Worm (Caenorhabditis elegans) whole organism, L2 larva: ENCODE results near the gene C06E4.1.
A peak's percentile ranks its signal among the peaks of the same experiment; 100 is the strongest.

Source experiments
- C34F6.9 ChIP-seq: fragments of 150-350 bp; optimal IDR thresholded peaks from 2 replicates; lab custom pipeline; 2014; ENCODE audit warnings: missing biosample characterization, missing genetic modification characterization
- F13H6.1 ChIP-seq: sonication (generic microtip); optimal IDR thresholded peaks from 2 replicates; lab custom pipeline; 2016; ENCODE audit warnings: missing genetic modification characterization, missing compliant biosample characterization
- R02D3.7 ChIP-seq: fragments of 150-350 bp; optimal IDR thresholded peaks from 2 replicates; lab custom pipeline; 2014; ENCODE audit warnings: missing biosample characterization, missing genetic modification characterization
- Y55F3AM.14 ChIP-seq: fragments of 200-800 bp; sonication (Bioruptor generic); optimal IDR thresholded peaks from 2 replicates; lab custom pipeline; 2018; ENCODE audit warnings: mild to moderate bottlenecking, missing genetic modification characterization, missing compliant biosample characterization
- ZK546.5 ChIP-seq: sonication (generic microtip); optimal IDR thresholded peaks from 2 replicates; lab custom pipeline; 2017; ENCODE audit warnings: missing biosample characterization, missing genetic modification characterization
- alr-1 ChIP-seq: fragments of 150-350 bp; optimal IDR thresholded peaks from 2 replicates; lab custom pipeline; 2014; ENCODE audit warnings: missing biosample characterization, missing genetic modification characterization
- aly-2 ChIP-seq: fragments of 150-350 bp; optimal IDR thresholded peaks from 2 replicates; lab custom pipeline; 2014; ENCODE audit warnings: missing biosample characterization, missing genetic modification characterization
- ama-1 ChIP-seq: fragments of 150-350 bp; optimal IDR thresholded peaks from 2 replicates; lab custom pipeline; 2018; ENCODE audit warnings: inconsistent platforms
- blmp-1 ChIP-seq: sonication (generic microtip); optimal IDR thresholded peaks from 2 replicates; lab custom pipeline; 2017; ENCODE audit warnings: missing genetic modification characterization, mild to moderate bottlenecking, missing compliant biosample characterization, antibody characterized with exemption, moderate library complexity; ENCODE audit not compliant: insufficient read depth
- ceh-16 ChIP-seq: fragments of 150-350 bp; optimal IDR thresholded peaks from 2 replicates; lab custom pipeline; 2014; ENCODE audit warnings: missing biosample characterization, missing genetic modification characterization
- ceh-82 ChIP-seq: fragments of 150-350 bp; optimal IDR thresholded peaks from 2 replicates; lab custom pipeline; 2014; ENCODE audit warnings: missing biosample characterization, missing genetic modification characterization
- crh-2 ChIP-seq: sonication (generic microtip); optimal IDR thresholded peaks from 2 replicates; lab custom pipeline; 2017; ENCODE audit warnings: missing biosample characterization, missing genetic modification characterization
- dmd-4 ChIP-seq: sonication (generic microtip); optimal IDR thresholded peaks from 2 replicates; lab custom pipeline; 2017; ENCODE audit warnings: missing biosample characterization, missing genetic modification characterization
- egl-27 ChIP-seq: sonication (generic microtip); optimal IDR thresholded peaks from 3 replicates; lab custom pipeline; 2017; ENCODE audit warnings: missing biosample characterization, missing genetic modification reagents, missing genetic modification characterization
- elt-1 ChIP-seq: fragments of 150-350 bp; optimal IDR thresholded peaks from 2 replicates; lab custom pipeline; 2014; ENCODE audit warnings: missing biosample characterization, missing genetic modification characterization
- elt-3 ChIP-seq: sonication (generic microtip); optimal IDR thresholded peaks from 2 replicates; lab custom pipeline; 2017; ENCODE audit warnings: missing biosample characterization, missing genetic modification characterization
- fos-1 ChIP-seq: fragments of 150-350 bp; optimal IDR thresholded peaks from 2 replicates; lab custom pipeline; 2014; ENCODE audit warnings: missing biosample characterization, missing genetic modification characterization
- gmeb-1 ChIP-seq: fragments of 150-350 bp; optimal IDR thresholded peaks from 2 replicates; lab custom pipeline; 2014; ENCODE audit warnings: missing biosample characterization, missing genetic modification characterization
- lin-11 ChIP-seq: fragments of 150-350 bp; sonication (generic microtip); optimal IDR thresholded peaks from 2 replicates; lab custom pipeline; 2014; ENCODE audit warnings: missing biosample characterization, missing genetic modification characterization, inconsistent platforms, mixed read lengths
- lin-13 ChIP-seq: fragments of 150-350 bp; optimal IDR thresholded peaks from 2 replicates; lab custom pipeline; 2014; ENCODE audit warnings: missing biosample characterization, missing genetic modification reagents, missing genetic modification characterization
- lin-39 ChIP-seq: fragments of 150-350 bp; optimal IDR thresholded peaks from 2 replicates; lab custom pipeline; 2014; ENCODE audit warnings: missing biosample characterization, missing genetic modification reagents, missing genetic modification characterization
- lsy-2 ChIP-seq, 2 experiments: fragments of 150-350 bp in 1 of 2; sonication (generic microtip) in 1 of 2; optimal IDR thresholded peaks; 2 replicates each; lab custom pipeline; 2014 to 2017; ENCODE audit warnings: missing biosample characterization in 2 of 2, missing genetic modification characterization in 2 of 2
- mab-5 ChIP-seq: fragments of 150-350 bp; optimal IDR thresholded peaks from 2 replicates; lab custom pipeline; 2014; ENCODE audit warnings: missing biosample characterization, missing genetic modification characterization
- mbf-1 ChIP-seq: sonication (generic microtip); optimal IDR thresholded peaks from 2 replicates; lab custom pipeline; 2017; ENCODE audit warnings: missing biosample characterization, missing genetic modification characterization
- mdl-1 ChIP-seq, 2 experiments: fragments of 150-350 bp in 1 of 2; sonication (generic microtip) in 1 of 2; optimal IDR thresholded peaks; 2 replicates each; lab custom pipeline; 2017; ENCODE audit warnings: missing biosample characterization in 2 of 2, missing genetic modification characterization in 2 of 2
- nhr-10 ChIP-seq: sonication (generic microtip); optimal IDR thresholded peaks from 2 replicates; lab custom pipeline; 2017; ENCODE audit warnings: missing biosample characterization, missing genetic modification characterization
- nhr-11 ChIP-seq: fragments of 150-350 bp; optimal IDR thresholded peaks from 2 replicates; lab custom pipeline; 2014; ENCODE audit warnings: missing biosample characterization, missing genetic modification characterization
- nhr-12 ChIP-seq: fragments of 150-350 bp; optimal IDR thresholded peaks from 2 replicates; lab custom pipeline; 2014; ENCODE audit warnings: missing biosample characterization, missing genetic modification characterization
- nhr-129 ChIP-seq: fragments of 150-350 bp; optimal IDR thresholded peaks from 2 replicates; lab custom pipeline; 2014; ENCODE audit warnings: missing biosample characterization, missing genetic modification characterization
- nhr-21 ChIP-seq: fragments of 150-350 bp; optimal IDR thresholded peaks from 2 replicates; lab custom pipeline; 2014; ENCODE audit warnings: missing biosample characterization, missing genetic modification characterization
- nhr-23 ChIP-seq: fragments of 150-350 bp; optimal IDR thresholded peaks from 2 replicates; lab custom pipeline; 2014; ENCODE audit warnings: missing biosample characterization, missing genetic modification reagents, missing genetic modification characterization
- nhr-237 ChIP-seq: fragments of 150-350 bp; optimal IDR thresholded peaks from 2 replicates; lab custom pipeline; 2014; ENCODE audit warnings: missing biosample characterization, missing genetic modification characterization
- nhr-25 ChIP-seq: fragments of 150-350 bp; sonication (generic microtip); optimal IDR thresholded peaks from 3 replicates; lab custom pipeline; 2014; ENCODE audit warnings: missing biosample characterization, missing genetic modification characterization
- nhr-6 ChIP-seq: fragments of 150-350 bp; optimal IDR thresholded peaks from 2 replicates; lab custom pipeline; 2014; ENCODE audit warnings: missing biosample characterization, missing genetic modification characterization
- nhr-77 ChIP-seq: fragments of 150-350 bp; optimal IDR thresholded peaks from 2 replicates; lab custom pipeline; 2014; ENCODE audit warnings: missing biosample characterization, missing genetic modification characterization
- sem-4 ChIP-seq: fragments of 150-350 bp; optimal IDR thresholded peaks from 2 replicates; lab custom pipeline; 2014; ENCODE audit warnings: missing biosample characterization, missing genetic modification reagents, missing genetic modification characterization
- skn-1 ChIP-seq: sonication (generic microtip); optimal IDR thresholded peaks from 2 replicates; lab custom pipeline; 2017; ENCODE audit warnings: missing biosample characterization, missing genetic modification characterization
- sma-3 ChIP-seq: sonication (generic microtip); optimal IDR thresholded peaks from 2 replicates; lab custom pipeline; 2016; ENCODE audit warnings: missing genetic modification reagents, missing genetic modification characterization, missing compliant biosample characterization
- sma-9 ChIP-seq, 2 experiments: fragments of 150-350 bp in 1 of 2; sonication (generic microtip) in 1 of 2; optimal IDR thresholded peaks; 2 replicates each; lab custom pipeline; 2014 to 2016; ENCODE audit warnings: missing genetic modification characterization in 2 of 2, mild to moderate bottlenecking in 1 of 2, missing biosample characterization in 1 of 2, missing compliant biosample characterization in 1 of 2, missing genetic modification reagents in 1 of 2, moderate library complexity in 1 of 2
- snpc-4 ChIP-seq: fragments of 150-350 bp; optimal IDR thresholded peaks from 2 replicates; lab custom pipeline; 2014; ENCODE audit warnings: missing biosample characterization, missing genetic modification characterization
- unc-55 ChIP-seq: fragments of 150-350 bp; sonication (generic microtip); optimal IDR thresholded peaks from 3 replicates; lab custom pipeline; 2014; ENCODE audit warnings: missing biosample characterization, missing genetic modification reagents, missing genetic modification characterization
- unc-62 ChIP-seq: fragments of 150-350 bp; optimal IDR thresholded peaks from 2 replicates; lab custom pipeline; 2014; ENCODE audit warnings: missing biosample characterization, missing genetic modification reagents, missing genetic modification characterization
- zag-1 ChIP-seq: fragments of 150-350 bp; optimal IDR thresholded peaks from 2 replicates; lab custom pipeline; 2014; ENCODE audit warnings: missing biosample characterization, missing genetic modification characterization
- ztf-1 ChIP-seq: fragments of 200-800 bp; sonication (Bioruptor generic); conservative IDR thresholded peaks from 2 replicates; pipeline ENCODE4 v1.3.6; 2022; ENCODE audit warnings: missing genetic modification characterization, missing compliant biosample characterization
- ztf-11 ChIP-seq: sonication (generic microtip); optimal IDR thresholded peaks from 2 replicates; lab custom pipeline; 2017; ENCODE audit warnings: missing biosample characterization, missing genetic modification characterization
- ztf-4 ChIP-seq: fragments of 150-350 bp; optimal IDR thresholded peaks from 2 replicates; lab custom pipeline; 2014; ENCODE audit warnings: missing biosample characterization, missing genetic modification characterization

Gene C06E4.1

ce11 chrIV:7316613-7317153, 33.6 kb downstream of the C06E4.1 start, which contains the start of gene F42C5.9:
TSS of gene F42C5.9 (minus strand) at chrIV:7317103.
- TF ChIP-seq alr-1 (tag; lab: Kevin White, UChicago) (no peak), snpc-4 (tag; lab: Kevin White, UChicago) (peak; percentile 92), ZK546.5 (tag; lab: Kevin White, UChicago) (no peak), lsy-2 (tag; optimal IDR thresholded peaks at IDR 0.05; lab: Kevin White, UChicago) (peak in 1 of 2 experiments; percentile 19), crh-2 (tag; lab: Kevin White, UChicago) (peak; percentile 35), nhr-12 (tag; lab: Kevin White, UChicago) (no peak), sma-9 (GFP tag; optimal IDR thresholded peaks at IDR 0.05; lab: Kevin White, UChicago) (peak; percentile 2), sma-9 (tag; optimal IDR thresholded peaks at IDR 0.05; lab: Kevin White, UChicago) (no peak), ceh-16 (no peak), sma-3 (peak; percentile 18), nhr-10 (no peak), F13H6.1 (tag; lab: Kevin White, UChicago) (no peak), Y55F3AM.14 (GFP tag; lab: Kevin White, UChicago) (no peak), ama-1 (peak; percentile 61), nhr-25 (tag; lab: Kevin White, UChicago) (no peak), gmeb-1 (tag; lab: Kevin White, UChicago) (peak; percentile 30), sem-4 (tag; lab: Kevin White, UChicago) (no peak), lin-11 (no peak), fos-1 (peak; percentile 2), nhr-237 (no peak)

DNA sequence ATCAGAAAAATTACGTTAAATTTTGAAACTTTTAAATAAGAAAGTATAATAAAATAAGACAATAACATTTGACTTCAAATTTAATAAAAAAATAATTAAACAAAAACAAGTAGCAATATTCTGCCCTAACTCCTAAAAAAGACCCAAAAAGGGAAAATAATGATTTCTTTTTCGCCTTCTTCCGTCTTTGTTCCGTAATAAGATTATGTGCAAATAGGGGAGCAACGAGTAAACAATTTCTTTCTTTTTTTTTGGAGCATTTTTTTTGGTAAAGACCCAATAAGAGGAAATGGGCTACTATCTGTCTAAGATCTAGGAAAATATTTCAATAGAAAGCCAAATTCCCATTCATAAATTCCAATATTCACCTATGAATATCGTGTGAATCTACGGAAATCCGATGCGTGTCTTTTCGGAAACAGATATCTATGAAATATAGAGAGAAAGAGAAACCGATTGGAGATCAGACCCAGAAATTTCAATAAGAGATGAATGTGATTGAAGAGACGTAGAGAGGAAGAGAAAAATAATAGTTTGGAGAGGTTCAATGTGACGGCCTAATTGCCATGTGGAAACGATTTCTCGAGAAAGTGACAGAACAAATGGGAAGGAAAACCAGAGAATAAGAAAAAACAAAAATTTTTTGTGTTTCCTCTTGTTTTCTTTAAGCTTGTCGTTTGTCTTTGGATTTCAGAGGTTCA, 34.9 kb downstream of the C06E4.1 start:
- peak; percentile 19 for TF ChIP-seq blmp-1 (tag; lab: Kevin White, UChicago)
- no peak for TF ChIP-seq snpc-4 (tag; lab: Kevin White, UChicago)
- TF ChIP-seq ztf-4 (tag; lab: Kevin White, UChicago): no peak
- no peak for TF ChIP-seq nhr-11
- no peak for TF ChIP-seq lin-11
- TF ChIP-seq lin-13 (GFP tag; lab: Kevin White, UChicago): no peak
- no peak for TF ChIP-seq unc-55 (GFP tag; lab: Kevin White, UChicago)
- no peak for TF ChIP-seq nhr-12 (tag; lab: Kevin White, UChicago)
- no peak for TF ChIP-seq F13H6.1 (tag; lab: Kevin White, UChicago)
- TF ChIP-seq nhr-129 (tag; lab: Kevin White, UChicago): peak; percentile 16
- TF ChIP-seq unc-62 (GFP tag; lab: Kevin White, UChicago): no peak
- no peak for TF ChIP-seq fos-1
- TF ChIP-seq nhr-6 (tag; lab: Kevin White, UChicago): peak; percentile 5
- TF ChIP-seq zag-1 (tag; lab: Kevin White, UChicago): no peak
- no peak for TF ChIP-seq nhr-10
- no peak for TF ChIP-seq nhr-21
- no peak for TF ChIP-seq ama-1
- TF ChIP-seq ceh-16: no peak
- no peak for TF ChIP-seq nhr-77 (tag; lab: Kevin White, UChicago)
- TF ChIP-seq elt-3: no peak
- TF ChIP-seq R02D3.7 (tag; lab: Kevin White, UChicago): no peak
- TF ChIP-seq skn-1: no peak
- TF ChIP-seq sma-3: no peak
- no peak for TF ChIP-seq gmeb-1 (tag; lab: Kevin White, UChicago)
- TF ChIP-seq alr-1 (tag; lab: Kevin White, UChicago): no peak
- TF ChIP-seq nhr-237: no peak
- no peak for TF ChIP-seq nhr-23 (tag; lab: Kevin White, UChicago)
- no peak for TF ChIP-seq mab-5 (tag; lab: Kevin White, UChicago)
- no peak for TF ChIP-seq mbf-1 (tag; lab: Kevin White, UChicago)
- TF ChIP-seq Y55F3AM.14 (GFP tag; lab: Kevin White, UChicago): no peak
- TF ChIP-seq ztf-11 (tag; lab: Kevin White, UChicago): no peak
- TF ChIP-seq ztf-1: no peak
- TF ChIP-seq lsy-2 (tag; optimal IDR thresholded peaks at IDR 0.05; lab: Kevin White, UChicago): peak in 1 of 2 experiments; percentile 43
- TF ChIP-seq C34F6.9 (tag; lab: Kevin White, UChicago): peak; percentile 44
- no peak for TF ChIP-seq mdl-1 (tag; optimal IDR thresholded peaks at IDR 0.05; lab: Kevin White, UChicago)
- TF ChIP-seq nhr-25 (tag; lab: Kevin White, UChicago): peak; percentile 47
- no peak for TF ChIP-seq egl-27 (tag; lab: Kevin White, UChicago)
- TF ChIP-seq lin-39 (tag; lab: Kevin White, UChicago): no peak
- peak; percentile 1 for TF ChIP-seq crh-2 (tag; lab: Kevin White, UChicago)
- TF ChIP-seq elt-1 (tag; lab: Kevin White, UChicago): no peak
- no peak for TF ChIP-seq sem-4 (tag; lab: Kevin White, UChicago)
- no peak for TF ChIP-seq dmd-4
- TF ChIP-seq aly-2 (tag; lab: Kevin White, UChicago): no peak
- peak; percentile 16 for TF ChIP-seq sma-9 (GFP tag; optimal IDR thresholded peaks at IDR 0.05; lab: Kevin White, UChicago)
- no peak for TF ChIP-seq sma-9 (tag; optimal IDR thresholded peaks at IDR 0.05; lab: Kevin White, UChicago)
- TF ChIP-seq ceh-82: no peak
